Worm (Caenorhabditis elegans): ENCODE results near the gene mrpl-11.

DNA sequence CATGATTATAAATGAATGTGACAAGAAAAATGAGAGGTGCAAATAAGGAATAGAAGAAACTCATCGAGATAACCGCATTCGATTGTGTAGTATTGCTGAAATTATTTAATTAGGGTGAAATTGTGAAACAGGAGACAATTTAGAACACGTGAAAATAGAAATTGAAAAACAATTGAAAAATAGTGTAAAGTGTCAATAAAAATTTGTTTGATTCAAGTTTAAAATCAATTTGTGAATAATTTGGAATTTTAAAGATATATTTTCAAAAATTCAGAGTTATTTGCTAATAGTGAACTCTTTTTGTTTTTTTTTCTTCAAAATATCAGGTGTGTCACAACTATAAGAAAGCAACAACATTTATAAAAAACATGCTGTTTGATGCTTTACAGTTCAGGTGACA, 13.9 kb downstream of the mrpl-11 start, which contains the start of gene ZK370.4:
- TF ChIP-seq nhr-28 (tag; optimal IDR thresholded peaks at IDR 0.05) (no peak), R02D3.7 (tag; optimal IDR thresholded peaks at IDR 0.05) (no peak), fkh-10 (GFP tag; optimal IDR thresholded peaks at IDR 0.05) (no peak), nhr-237 (tag; optimal IDR thresholded peaks at IDR 0.05) (no peak), elt-3 (tag; optimal IDR thresholded peaks at IDR 0.05) (no peak), unc-39 (tag; optimal IDR thresholded peaks at IDR 0.05) (no peak), ceh-28 (tag; optimal IDR thresholded peaks at IDR 0.05) (no peak), ceh-9 (tag; optimal IDR thresholded peaks at IDR 0.05) (no peak), fos-1 (tag; optimal IDR thresholded peaks at IDR 0.05) (no peak), ama-1 (optimal IDR thresholded peaks at IDR 0.05) (no peak), unc-62 (GFP tag; optimal IDR thresholded peaks at IDR 0.05) (no peak), aly-2 (tag; optimal IDR thresholded peaks at IDR 0.05) (no peak)

Data from whole organism, L3 larva.